Worm (Caenorhabditis elegans) whole organism, young adult: ENCODE measurements around the gene srh-233.
A peak's percentile ranks its signal among the peaks of the same experiment; 100 is the strongest.

ENCODE experiments used
- B0261.1 ChIP-seq: sonication (generic microtip); optimal IDR thresholded peaks from 2 replicates; lab custom pipeline; 2016; ENCODE audit warnings: mild to moderate bottlenecking, missing genetic modification characterization, moderate library complexity, missing compliant biosample characterization
- C06A6.2 ChIP-seq: fragments of 200-800 bp; sonication (Bioruptor generic); conservative IDR thresholded peaks from 2 replicates; pipeline ENCODE4 v1.3.6; 2022; ENCODE audit warnings: missing genetic modification characterization, missing compliant biosample characterization
- D2030.7 ChIP-seq: fragments of 200-800 bp; sonication (Bioruptor generic); IDR thresholded peaks from 2 replicates; pipeline ENCODE4 v1.3.6; 2022; ENCODE audit warnings: missing genetic modification reagents, missing genetic modification characterization, missing compliant biosample characterization
- F37B4.10 ChIP-seq: fragments of 200-800 bp; sonication (Bioruptor generic); IDR thresholded peaks from 2 replicates; pipeline ENCODE4 v1.3.6; 2022; ENCODE audit warnings: missing genetic modification characterization, missing compliant biosample characterization
- F39B2.1 ChIP-seq: fragments of 200-800 bp; sonication (Bioruptor generic); IDR thresholded peaks from 2 replicates; pipeline ENCODE4 v1.3.6; 2022; ENCODE audit warnings: missing genetic modification reagents, missing genetic modification characterization, missing compliant biosample characterization
- F49E8.2 ChIP-seq: sonication (generic microtip); optimal IDR thresholded peaks from 3 replicates; lab custom pipeline; 2017; ENCODE audit warnings: missing genetic modification characterization, mild to moderate bottlenecking, missing compliant biosample characterization, antibody characterized with exemption, moderate library complexity; ENCODE audit not compliant: insufficient read depth
- K12H6.12 ChIP-seq: fragments of 200-800 bp; sonication (Bioruptor generic); optimal IDR thresholded peaks from 2 replicates; lab custom pipeline; 2018; ENCODE audit warnings: mild to moderate bottlenecking, missing genetic modification characterization, missing compliant biosample characterization
- T26A5.8 ChIP-seq: sonication (generic microtip); optimal IDR thresholded peaks from 2 replicates; lab custom pipeline; 2016; ENCODE audit warnings: missing genetic modification characterization, missing compliant biosample characterization
- Y53G8AR.9 ChIP-seq: fragments of 200-800 bp; sonication (Bioruptor generic); conservative IDR thresholded peaks from 2 replicates; pipeline ENCODE4 v1.3.6; 2022; ENCODE audit warnings: missing genetic modification reagents, missing genetic modification characterization, missing compliant biosample characterization
- Y56A3A.18 ChIP-seq: fragments of 200-800 bp; sonication (Bioruptor generic); IDR thresholded peaks from 2 replicates; pipeline ENCODE4 v1.3.6; 2022; ENCODE audit warnings: missing genetic modification reagents, missing genetic modification characterization, missing compliant biosample characterization
- Y79H2A.3 ChIP-seq: fragments of 200-800 bp; sonication (Bioruptor generic); conservative IDR thresholded peaks from 2 replicates; pipeline ENCODE4 v1.3.6; 2022; ENCODE audit warnings: missing genetic modification reagents, missing genetic modification characterization, missing compliant biosample characterization
- ama-1 ChIP-seq, 3 experiments: fragments of 150-350 bp in 1 of 3; sonication (generic microtip) in 2 of 3; optimal IDR thresholded peaks; 2 replicates each; lab custom pipeline; 2014 to 2018; ENCODE audit warnings: missing biosample characterization in 2 of 3, missing genetic modification characterization in 2 of 3, missing genetic modification reagents in 2 of 3
- bed-1 ChIP-seq: fragments of 200-800 bp; sonication (Bioruptor generic); IDR thresholded peaks from 2 replicates; pipeline ENCODE4 v1.3.6; 2022; ENCODE audit warnings: missing genetic modification reagents, missing genetic modification characterization, missing compliant biosample characterization
- ccch-3 ChIP-seq: fragments of 200-800 bp; sonication (Bioruptor generic); optimal IDR thresholded peaks from 2 replicates; lab custom pipeline; 2018; ENCODE audit warnings: mild to moderate bottlenecking, missing genetic modification characterization, missing compliant biosample characterization
- ceh-100 ChIP-seq: fragments of 200-800 bp; sonication (Bioruptor generic); IDR thresholded peaks from 2 replicates; pipeline ENCODE4 v1.3.6; 2022; ENCODE audit warnings: missing genetic modification reagents, missing genetic modification characterization, missing compliant biosample characterization
- ceh-27 ChIP-seq: fragments of 200-800 bp; sonication (Bioruptor generic); optimal IDR thresholded peaks from 2 replicates; lab custom pipeline; 2018; ENCODE audit warnings: mild to moderate bottlenecking, missing genetic modification characterization, moderate library complexity, missing compliant biosample characterization
- ceh-40 ChIP-seq: fragments of 200-800 bp; sonication (Bioruptor generic); IDR thresholded peaks from 2 replicates; pipeline ENCODE4 v1.3.6; 2022; ENCODE audit warnings: missing genetic modification characterization, missing compliant biosample characterization
- egl-44 ChIP-seq: fragments of 200-800 bp; sonication (Bioruptor generic); IDR thresholded peaks from 2 replicates; pipeline ENCODE4 v1.3.6; 2022; ENCODE audit warnings: missing genetic modification reagents, missing genetic modification characterization, missing compliant biosample characterization
- ets-4 ChIP-seq: fragments of 200-800 bp; sonication (Bioruptor generic); optimal IDR thresholded peaks from 2 replicates; lab custom pipeline; 2018; ENCODE audit warnings: mild to moderate bottlenecking, missing genetic modification characterization, missing compliant biosample characterization
- fkh-3 ChIP-seq: sonication (generic microtip); optimal IDR thresholded peaks from 2 replicates; lab custom pipeline; 2016; ENCODE audit warnings: mild to moderate bottlenecking, missing genetic modification characterization, missing compliant biosample characterization
- gei-17 ChIP-seq: fragments of 200-800 bp; sonication (Bioruptor generic); optimal IDR thresholded peaks from 2 replicates; lab custom pipeline; 2018; ENCODE audit warnings: mild to moderate bottlenecking, missing genetic modification characterization, missing compliant biosample characterization
- him-1 ChIP-seq: sonication (generic microtip); optimal IDR thresholded peaks from 2 replicates; lab custom pipeline; 2016; ENCODE audit warnings: missing genotype, missing genetic modification reagents, missing genetic modification characterization, missing compliant biosample characterization
- hlh-12 ChIP-seq: sonication (generic microtip); optimal IDR thresholded peaks from 2 replicates; lab custom pipeline; 2016; ENCODE audit warnings: missing genetic modification characterization, missing compliant biosample characterization
- hmg-1.2 ChIP-seq: fragments of 200-800 bp; sonication (Bioruptor generic); IDR thresholded peaks from 2 replicates; pipeline ENCODE4 v1.3.6; 2022; ENCODE audit warnings: missing genetic modification reagents, missing genetic modification characterization, missing compliant biosample characterization
- hsf-1 ChIP-seq: fragments of 200-800 bp; sonication (Bioruptor generic); IDR thresholded peaks from 2 replicates; pipeline ENCODE4 v1.3.6; 2022; ENCODE audit warnings: missing genetic modification reagents, missing genetic modification characterization, missing compliant biosample characterization
- lin-26 ChIP-seq: fragments of 200-800 bp; sonication (Bioruptor generic); IDR thresholded peaks from 2 replicates; pipeline ENCODE4 v1.3.6; 2022; ENCODE audit warnings: missing genetic modification reagents, missing genetic modification characterization, missing compliant biosample characterization
- lin-40 ChIP-seq: sonication (generic microtip); optimal IDR thresholded peaks from 2 replicates; lab custom pipeline; 2016; ENCODE audit warnings: missing genetic modification characterization, mild to moderate bottlenecking, missing compliant biosample characterization, missing genotype, missing genetic modification reagents
- lir-1 ChIP-seq: fragments of 200-800 bp; sonication (Bioruptor generic); conservative IDR thresholded peaks from 2 replicates; pipeline ENCODE4 v1.3.6; 2022; ENCODE audit warnings: missing genetic modification reagents, missing genetic modification characterization, missing compliant biosample characterization
- lsl-1 ChIP-seq: fragments of 200-800 bp; sonication (Bioruptor generic); optimal IDR thresholded peaks from 2 replicates; lab custom pipeline; 2018; ENCODE audit warnings: mild to moderate bottlenecking, missing genetic modification characterization, moderate library complexity, missing compliant biosample characterization
- madf-10 ChIP-seq: sonication (generic microtip); optimal IDR thresholded peaks from 2 replicates; lab custom pipeline; 2016; ENCODE audit warnings: mild to moderate bottlenecking, missing genetic modification characterization, missing compliant biosample characterization
- madf-3 ChIP-seq: fragments of 200-800 bp; sonication (Bioruptor generic); IDR thresholded peaks from 2 replicates; pipeline ENCODE4 v1.3.6; 2022; ENCODE audit warnings: missing genetic modification reagents, missing genetic modification characterization, missing compliant biosample characterization
- mxl-1 ChIP-seq: sonication (generic microtip); optimal IDR thresholded peaks from 2 replicates; lab custom pipeline; 2016; ENCODE audit warnings: missing genetic modification characterization, missing compliant biosample characterization
- nfyb-1 ChIP-seq: fragments of 200-800 bp; sonication (Bioruptor generic); IDR thresholded peaks from 2 replicates; pipeline ENCODE4 v1.3.6; 2022; ENCODE audit warnings: missing genetic modification reagents, missing genetic modification characterization, missing compliant biosample characterization
- pha-4 ChIP-seq: fragments of 150-350 bp; sonication (generic microtip); optimal IDR thresholded peaks from 2 replicates; lab custom pipeline; 2014; ENCODE audit warnings: missing biosample characterization, missing genetic modification reagents, missing genetic modification characterization
- rec-8 ChIP-seq, 2 experiments: sonication (generic microtip); optimal IDR thresholded peaks; 2 replicates each; lab custom pipeline; 2016; ENCODE audit warnings: mild to moderate bottlenecking in 2 of 2, missing genetic modification characterization in 2 of 2, missing genetic modification reagents in 2 of 2, missing genotype in 2 of 2, missing biosample characterization in 1 of 2, missing compliant biosample characterization in 1 of 2, moderate library complexity in 1 of 2
- rpc-1 ChIP-seq, 2 experiments: fragments of 150-350 bp in 1 of 2; sonication (generic microtip) in 1 of 2; optimal IDR thresholded peaks; 2 replicates each; lab custom pipeline; 2014 to 2018; ENCODE audit warnings: missing biosample characterization in 1 of 2, missing genetic modification characterization in 1 of 2, missing genetic modification reagents in 1 of 2, missing genotype in 1 of 2
- sdz-38 ChIP-seq: sonication (generic microtip); optimal IDR thresholded peaks from 2 replicates; lab custom pipeline; 2016; ENCODE audit warnings: missing genotype, missing genetic modification characterization, missing compliant biosample characterization
- sea-2 ChIP-seq: fragments of 200-800 bp; sonication (Bioruptor generic); IDR thresholded peaks from 2 replicates; pipeline ENCODE4 v1.3.6; 2022; ENCODE audit warnings: missing genetic modification characterization, missing compliant biosample characterization
- tbp1 ChIP-seq: fragments of 200-800 bp; sonication (Bioruptor generic); optimal IDR thresholded peaks from 2 replicates; lab custom pipeline; 2018; ENCODE audit warnings: mild to moderate bottlenecking, missing genetic modification characterization, missing compliant biosample characterization
- tbx-9 ChIP-seq: sonication (generic microtip); optimal IDR thresholded peaks from 2 replicates; lab custom pipeline; 2016; ENCODE audit warnings: borderline replicate concordance, missing genetic modification characterization, inconsistent platforms, missing compliant biosample characterization
- tlf-1 ChIP-seq: fragments of 200-800 bp; sonication (Bioruptor generic); optimal IDR thresholded peaks from 2 replicates; lab custom pipeline; 2018; ENCODE audit warnings: mild to moderate bottlenecking, missing genetic modification characterization, missing compliant biosample characterization
- unc-62 ChIP-seq: fragments of 150-350 bp; optimal IDR thresholded peaks from 2 replicates; lab custom pipeline; 2014; ENCODE audit warnings: missing biosample characterization, missing genetic modification reagents, missing genetic modification characterization
- ztf-25 ChIP-seq: fragments of 200-800 bp; sonication (Bioruptor generic); IDR thresholded peaks from 2 replicates; pipeline ENCODE4 v1.3.6; 2022; ENCODE audit warnings: missing genetic modification reagents, missing genetic modification characterization, missing compliant biosample characterization
- ztf-3 ChIP-seq: fragments of 200-800 bp; sonication (Bioruptor generic); optimal IDR thresholded peaks from 2 replicates; lab custom pipeline; 2018; ENCODE audit warnings: mild to moderate bottlenecking, missing genetic modification characterization, missing compliant biosample characterization

srh-233 gene

ce11 chrV:20011654-20012053 is 37.5 kb upstream of the srh-233 start, which contains the start of gene Y60A3A.21:
Gene Y60A3A.21, plus strand, starts transcription at chrV:20011954.
- TF ChIP-seq F37B4.10 (GFP tag; lab: Robert Waterston, UW) (no peak), nfyb-1 (GFP tag; lab: Robert Waterston, UW) (no peak), ama-1 (optimal IDR thresholded peaks at IDR 0.05; lab: Kevin White, UChicago) (no peak), ama-1 (GFP tag; optimal IDR thresholded peaks at IDR 0.05; lab: Kevin White, UChicago) (no peak), tlf-1 (no peak), ztf-25 (no peak)
- TF ChIP-seq, all 124 proteins: peak for 0

- TF ChIP-seq ccch-3 (GFP tag; lab: Kevin White, UChicago) (no peak), unc-62 (GFP tag; lab: Kevin White, UChicago) (no peak), ceh-40 (GFP tag; lab: Robert Waterston, UW) (no peak), Y56A3A.18 (GFP tag; lab: Robert Waterston, UW) (no peak), madf-3 (GFP tag; lab: Robert Waterston, UW) (no peak), hlh-12 (tag; lab: Kevin White, UChicago) (no peak), egl-44 (GFP tag; lab: Robert Waterston, UW) (no peak), lin-40 (no peak), him-1 (tag; lab: Kevin White, UChicago) (no peak), C06A6.2 (no peak), K12H6.12 (tag; lab: Kevin White, UChicago) (no peak), sea-2 (GFP tag; lab: Robert Waterston, UW) (no peak), rpc-1 (optimal IDR thresholded peaks at IDR 0.05; lab: Kevin White, UChicago) (no peak), rpc-1 (tag; optimal IDR thresholded peaks at IDR 0.05; lab: Kevin White, UChicago) (no peak), rec-8 (tag; optimal IDR thresholded peaks at IDR 0.05; lab: Kevin White, UChicago) (no peak), ceh-100 (GFP tag; lab: Robert Waterston, UW) (no peak), pha-4 (tag; lab: Kevin White, UChicago) (no peak), D2030.7 (GFP tag; lab: Robert Waterston, UW) (no peak), tbx-9 (tag; lab: Kevin White, UChicago) (no peak)
These were observed 27.8 kb upstream of the srh-233 start for ce11 chrV:20021347-20021746.

- no peak for TF ChIP-seq tbp1 (GFP tag; lab: Kevin White, UChicago)
- TF ChIP-seq B0261.1 (tag; lab: Kevin White, UChicago), result peak; percentile 10
- TF ChIP-seq mxl-1 (tag; lab: Kevin White, UChicago), result no peak
- no peak for TF ChIP-seq Y79H2A.3
- no peak for TF ChIP-seq Y53G8AR.9
- TF ChIP-seq hsf-1 (GFP tag; lab: Robert Waterston, UW), result no peak
- TF ChIP-seq lsl-1, result no peak
- no peak for TF ChIP-seq Y56A3A.18 (GFP tag; lab: Robert Waterston, UW)
- no peak for TF ChIP-seq lir-1 (GFP tag; lab: Robert Waterston, UW)
- TF ChIP-seq rpc-1 (optimal IDR thresholded peaks at IDR 0.05; lab: Kevin White, UChicago), result peak; percentile 5
- peak; percentile 55 for TF ChIP-seq rpc-1 (tag; optimal IDR thresholded peaks at IDR 0.05; lab: Kevin White, UChicago)
- no peak for TF ChIP-seq C06A6.2
- no peak for TF ChIP-seq gei-17 (GFP tag; lab: Kevin White, UChicago)
- no peak for TF ChIP-seq F49E8.2 (tag; lab: Kevin White, UChicago)
- TF ChIP-seq ets-4 (GFP tag; lab: Kevin White, UChicago), result no peak
- no peak for TF ChIP-seq madf-10 (tag; lab: Kevin White, UChicago)
- no peak for TF ChIP-seq ceh-27 (GFP tag; lab: Kevin White, UChicago)
- no peak for TF ChIP-seq fkh-3
- no peak for TF ChIP-seq T26A5.8
- TF ChIP-seq bed-1 (GFP tag; lab: Robert Waterston, UW), result 0 out of 2 replicates have a peak, but pooled peaks have one; percentile 62
- no peak for TF ChIP-seq ztf-3
- TF ChIP-seq F39B2.1 (GFP tag; lab: Robert Waterston, UW), result no peak
- no peak for TF ChIP-seq sdz-38 (tag; lab: Kevin White, UChicago)
- TF ChIP-seq hmg-1.2 (GFP tag; lab: Robert Waterston, UW), result no peak
- no peak for TF ChIP-seq lin-26 (GFP tag; lab: Robert Waterston, UW)
- TF ChIP-seq K12H6.12 (tag; lab: Kevin White, UChicago), result no peak
These were observed 26.1 kb upstream of the srh-233 start, which contains the start of gene lgc-55 for ce11 chrV:20022996-20023456. Gene lgc-55, plus strand, starts transcription at chrV:20023046.
